Worm (Caenorhabditis elegans): ENCODE results near the gene arrd-8.

DNA sequence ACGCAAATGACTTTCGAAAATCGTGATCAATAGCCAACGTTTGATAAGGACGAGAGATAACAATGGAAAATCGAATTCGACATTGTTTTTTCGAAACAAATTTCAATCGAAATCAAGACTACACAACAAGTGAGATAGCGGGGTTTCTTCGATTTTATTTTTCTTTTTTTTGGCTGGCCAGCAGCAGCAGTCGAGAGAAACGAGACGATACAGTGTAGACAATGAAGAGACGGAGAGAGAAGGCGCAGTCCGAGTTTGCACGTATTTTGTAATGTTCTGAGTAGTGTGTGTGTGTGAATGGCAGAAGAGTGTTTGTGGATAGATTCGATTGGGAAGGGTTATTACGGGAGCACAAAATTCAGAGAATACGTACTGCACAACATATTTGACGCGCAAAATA lies 24.7 kb upstream of the arrd-8 start:
- TF ChIP-seq ref-1 (GFP tag; conservative IDR thresholded peaks at IDR 0.05) (no peak), klf-2 (GFP tag; conservative IDR thresholded peaks at IDR 0.05) (no peak), ztf-29 (GFP tag; IDR thresholded peaks at IDR 0.05) (no peak), med-1 (GFP tag; optimal IDR thresholded peaks at IDR 0.05; ENCODE audit: insufficient read depth) (no peak), flt-1 (GFP tag; IDR thresholded peaks at IDR 0.05) (no peak)
